Worm (Caenorhabditis elegans) whole organism, L4/young adult: Measurements from ENCODE around the gene W03B1.3.

Experiments
- dao-5 ChIP-seq: sonication (generic microtip); optimal IDR thresholded peaks from 2 replicates; lab custom pipeline; 2016; ENCODE audit warnings: missing genotype, missing genetic modification characterization, moderate library complexity, missing compliant biosample characterization
- him-1 ChIP-seq: sonication (generic microtip); optimal IDR thresholded peaks from 2 replicates; lab custom pipeline; 2016; ENCODE audit warnings: missing genotype, missing genetic modification reagents, missing genetic modification characterization, missing compliant biosample characterization

DNA sequence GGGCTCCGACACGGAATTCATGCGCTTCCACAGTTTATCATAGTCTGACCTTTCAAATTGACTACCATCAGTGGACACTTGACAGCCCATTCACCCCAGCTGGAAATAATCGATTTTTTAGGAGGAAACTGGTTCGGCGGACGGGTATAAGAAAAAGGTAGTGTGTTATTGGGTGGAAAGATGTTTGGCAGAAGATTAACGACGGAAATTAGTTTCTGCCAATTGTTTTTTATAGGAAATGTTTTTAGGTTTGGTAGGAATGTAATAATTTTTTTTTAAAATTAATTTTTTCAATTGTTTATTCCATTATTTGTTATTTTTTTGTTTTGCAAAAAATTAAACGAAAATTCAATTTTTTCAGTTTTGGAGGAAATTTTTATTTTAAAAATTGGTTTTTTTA, 37.1 kb downstream of the W03B1.3 start, which contains the start of gene F15E6.9:
- no peak for TF ChIP-seq him-1 (tag; lab: Kevin White, UChicago)
- no peak for TF ChIP-seq dao-5 (tag; lab: Kevin White, UChicago)
